Worm (Caenorhabditis elegans) whole organism, L1 larva: ENCODE measurements around the gene top-3.

Experiments used
- ama-1 ChIP-seq: fragments of 150-350 bp; optimal IDR thresholded peaks from 2 replicates; lab custom pipeline; 2014
- elt-3 ChIP-seq, 6 experiments: fragments of 150-350 bp in 1 of 6; sonication (generic microtip); optimal IDR thresholded peaks; 2 replicates each; lab custom pipeline; 2017 to 2018; ENCODE audit warnings: missing biosample characterization in 6 of 6, missing genetic modification characterization in 6 of 6, inconsistent platforms in 1 of 6
- mep-1 ChIP-seq: fragments of 150-350 bp; optimal IDR thresholded peaks from 2 replicates; lab custom pipeline; 2014; ENCODE audit warnings: missing biosample characterization, missing genetic modification characterization
- skn-1 ChIP-seq: fragments of 150-350 bp; optimal IDR thresholded peaks from 2 replicates; lab custom pipeline; 2014; ENCODE audit warnings: missing biosample characterization, missing genetic modification characterization
- snpc-4 ChIP-seq: fragments of 150-350 bp; optimal IDR thresholded peaks from 2 replicates; lab custom pipeline; 2014; ENCODE audit warnings: missing biosample characterization, missing genetic modification characterization
- unc-86 ChIP-seq: sonication (generic microtip); optimal IDR thresholded peaks from 2 replicates; lab custom pipeline; 2016; ENCODE audit warnings: missing genetic modification characterization, missing compliant biosample characterization

ce11 chrIII:11914220-11914619 lies 45.8 kb downstream of the top-3 start, which contains the start of gene Y56A3A.16:
- TF ChIP-seq ama-1 (lab: Kevin White, UChicago): no peak
- no peak for TF ChIP-seq skn-1 (tag; lab: Kevin White, UChicago)
- no peak for TF ChIP-seq elt-3 (tag; optimal IDR thresholded peaks at IDR 0.05; lab: Kevin White, UChicago)
- TF ChIP-seq snpc-4 (tag; lab: Kevin White, UChicago): no peak
- no peak for TF ChIP-seq mep-1 (tag; lab: Kevin White, UChicago)
- no peak for TF ChIP-seq unc-86 (tag; lab: Kevin White, UChicago)
